Worm (Caenorhabditis elegans): Measurements from ENCODE around the gene ulp-2.

ulp-2 gene

DNA sequence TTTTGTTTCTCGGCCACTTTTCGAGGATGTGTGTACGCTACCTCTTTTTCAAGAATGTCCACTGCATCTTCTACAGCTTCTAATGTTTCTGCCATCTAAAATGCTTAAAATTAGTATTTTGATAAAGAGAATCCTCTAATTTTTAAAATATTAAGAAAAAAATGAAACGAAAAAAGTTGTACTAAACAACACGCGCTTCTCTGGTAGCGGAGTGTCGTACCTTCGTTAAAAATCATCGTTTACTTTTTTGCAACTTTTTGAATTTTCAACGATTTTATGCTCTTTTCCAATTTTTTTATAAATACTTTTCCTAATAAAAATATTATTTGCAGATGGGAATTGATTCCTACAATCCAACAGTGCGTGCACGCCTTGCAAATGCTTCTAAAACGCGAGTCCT is 14.0 kb downstream of the ulp-2 start, which contains the start of the genes gldi-11 and ZK546.2:
gldi-11 (minus strand) TSS at position 95 of the 400 bp plus-strand sequence.
ZK546.2 (plus strand) TSS at position 333 of the 400 bp plus-strand sequence.
- TF ChIP-seq T20F7.1 (GFP tag; optimal IDR thresholded peaks at IDR 0.05) (peak; percentile 90), unc-130 (GFP tag; optimal IDR thresholded peaks at IDR 0.05) (no peak), aha-1 (tag) (peak; percentile 84), lsy-2 (tag; optimal IDR thresholded peaks at IDR 0.05) (peak in 1 of 2 experiments; percentile 41), hlh-11 (tag; optimal IDR thresholded peaks at IDR 0.05) (no peak), Y75B8A.6 (GFP tag; IDR thresholded peaks at IDR 0.05) (no peak)

DNA sequence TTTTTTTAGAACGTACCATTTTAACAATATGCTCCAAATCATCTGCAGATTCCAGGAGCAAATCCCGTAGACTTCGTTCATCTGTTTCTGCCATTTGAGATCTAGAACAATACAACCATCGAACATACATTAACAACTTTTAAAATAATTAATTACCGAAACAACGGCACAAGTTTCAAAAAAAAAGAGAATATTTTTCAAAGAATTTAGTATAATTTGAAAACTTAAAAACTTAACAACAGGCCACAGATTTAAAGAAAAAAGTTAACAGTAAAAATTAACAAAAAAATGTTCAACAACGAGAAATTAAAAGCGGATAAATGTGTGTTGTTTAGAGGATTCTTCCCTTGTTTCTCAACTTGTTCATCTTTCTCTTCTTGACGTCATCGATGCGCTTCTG is 15.8 kb downstream of the ulp-2 start, which contains the start of gene mdt-4:
mdt-4 (minus strand) TSS at position 101 of the 400 bp plus-strand sequence.
- TF ChIP-seq nhr-102 (tag; optimal IDR thresholded peaks at IDR 0.05) (no peak), mdt-29 (GFP tag; IDR thresholded peaks at IDR 0.05) (no peak), mxl-2 (GFP tag; conservative IDR thresholded peaks at IDR 0.05) (no peak), jun-1 (tag; optimal IDR thresholded peaks at IDR 0.05) (no peak), aly-2 (tag; optimal IDR thresholded peaks at IDR 0.05) (no peak), hlh-11 (tag; optimal IDR thresholded peaks at IDR 0.05) (no peak), F49E8.2 (tag; optimal IDR thresholded peaks at IDR 0.05; ENCODE audit: borderline replicate concordance) (no peak), duxl-1 (tag; optimal IDR thresholded peaks at IDR 0.05; ENCODE audit: poor library complexity) (no peak), lin-38 (GFP tag; IDR thresholded peaks at IDR 0.05) (peak; percentile 18; the same call in 1 of the 2 replicates), T20F7.1 (GFP tag; optimal IDR thresholded peaks at IDR 0.05) (peak; percentile 31), arid-1 (GFP tag; conservative IDR thresholded peaks at IDR 0.05) (no peak), set-16 (GFP tag; IDR thresholded peaks at IDR 0.05) (no peak), fos-1 (tag; optimal IDR thresholded peaks at IDR 0.05) (no peak), ZK337.2 (GFP tag; IDR thresholded peaks at IDR 0.05) (no peak)

DNA sequence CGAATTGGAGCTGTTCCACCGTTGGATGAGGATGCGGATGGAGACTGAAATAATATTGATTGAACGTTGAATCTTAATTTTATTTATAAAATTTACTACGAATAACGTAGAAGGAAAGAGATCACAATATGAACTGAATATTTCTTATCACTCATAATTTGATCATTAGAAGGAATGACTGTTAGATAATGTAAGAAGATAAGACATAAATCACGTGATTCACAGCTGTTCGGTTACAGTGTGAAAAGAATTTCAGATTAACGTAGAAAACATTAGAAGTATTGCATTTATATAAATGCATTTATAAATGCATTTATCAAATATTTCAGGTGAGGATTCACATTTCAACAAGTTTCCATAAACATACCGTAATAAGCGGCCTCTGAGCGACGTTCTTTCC is 16.8 kb downstream of the ulp-2 start:
- TF ChIP-seq hlh-11 (tag; optimal IDR thresholded peaks at IDR 0.05) (peak; percentile 82), nhr-28 (tag; optimal IDR thresholded peaks at IDR 0.05) (peak; percentile 57), T26A8.4 (GFP tag; IDR thresholded peaks at IDR 0.05) (no peak), ztf-7 (tag; optimal IDR thresholded peaks at IDR 0.05) (peak; percentile 27), T20F7.1 (GFP tag; optimal IDR thresholded peaks at IDR 0.05) (peak; percentile 12), zag-1 (tag; optimal IDR thresholded peaks at IDR 0.05) (no peak), hlh-30 (tag; optimal IDR thresholded peaks at IDR 0.05; ENCODE audit: insufficient read depth) (peak; percentile 56), daf-16 (GFP tag; optimal IDR thresholded peaks at IDR 0.05) (no peak), daf-16 (tag; optimal IDR thresholded peaks at IDR 0.05) (peak; percentile 9), dmd-6 (GFP tag; IDR thresholded peaks at IDR 0.05) (peak; percentile 79), pqm-1 (tag; optimal IDR thresholded peaks at IDR 0.05) (peak; percentile 73), lin-1 (GFP tag; IDR thresholded peaks at IDR 0.05) (0 out of 2 replicates have a peak, but pooled peaks have one; percentile 28), jun-1 (tag; optimal IDR thresholded peaks at IDR 0.05) (no peak), nhr-77 (tag; optimal IDR thresholded peaks at IDR 0.05) (peak; percentile 27), dve-1 (tag; optimal IDR thresholded peaks at IDR 0.05; ENCODE audit: insufficient read depth) (peak; percentile 84), Y105C5A.15 (GFP tag; IDR thresholded peaks at IDR 0.05) (no peak)

DNA sequence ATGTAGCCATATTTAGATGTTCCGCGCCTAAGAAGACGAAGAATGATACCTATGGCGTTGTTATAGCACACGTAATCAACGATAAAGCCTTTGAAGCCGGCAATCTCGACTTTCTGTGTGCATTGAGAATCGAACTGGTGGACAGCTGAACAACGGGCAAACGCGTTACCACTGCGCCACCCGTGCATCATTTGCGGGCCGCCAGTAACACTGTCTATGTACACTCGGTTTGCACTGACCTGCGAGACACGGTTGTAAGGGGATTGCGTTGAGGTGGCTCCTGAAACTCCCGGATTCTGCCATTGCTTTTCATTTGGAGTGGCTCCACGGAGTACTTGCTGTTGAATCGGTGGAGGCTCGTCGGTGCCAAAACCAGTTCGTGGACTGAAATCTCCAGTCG is 17.3 kb downstream of the ulp-2 start:
- TF ChIP-seq ZK546.5 (tag; optimal IDR thresholded peaks at IDR 0.05) (no peak), sdz-12 (GFP tag; optimal IDR thresholded peaks at IDR 0.05) (no peak), egl-43 (GFP tag; IDR thresholded peaks at IDR 0.05) (peak; percentile 82), lin-38 (GFP tag; IDR thresholded peaks at IDR 0.05) (peak; percentile 76), daf-19 (GFP tag; conservative IDR thresholded peaks at IDR 0.05) (peak; percentile 71), pha-4 (GFP tag; IDR thresholded peaks at IDR 0.05) (peak; percentile 81), pha-4 (tag; optimal IDR thresholded peaks at IDR 0.05) (no peak), lin-1 (GFP tag; IDR thresholded peaks at IDR 0.05) (peak; percentile 22; the same call in 1 of the 2 replicates), spr-3 (GFP tag; optimal IDR thresholded peaks at IDR 0.05) (peak; percentile 36), lir-3 (tag; optimal IDR thresholded peaks at IDR 0.05) (no peak), ctbp-1 (GFP tag; IDR thresholded peaks at IDR 0.05) (peak; percentile 79), snpc-4 (tag; optimal IDR thresholded peaks at IDR 0.05) (no peak), T20F7.1 (GFP tag; optimal IDR thresholded peaks at IDR 0.05) (peak; percentile 39), vab-7 (GFP tag; IDR thresholded peaks at IDR 0.05) (peak; percentile 69), nhr-41 (GFP tag; IDR thresholded peaks at IDR 0.05) (0 out of 2 replicates have a peak, but pooled peaks have one; percentile 30), zip-11 (GFP tag; IDR thresholded peaks at IDR 0.05) (no peak), ama-1 (optimal IDR thresholded peaks at IDR 0.05) (peak; percentile 90), php-3 (GFP tag; IDR thresholded peaks at IDR 0.05) (peak; percentile 43), daf-16 (GFP tag; optimal IDR thresholded peaks at IDR 0.05) (peak; percentile 4 to 31), daf-16 (tag; optimal IDR thresholded peaks at IDR 0.05) (peak; percentile 37)
